Worm (Caenorhabditis elegans) whole organism, L4 larva: Measurements from ENCODE around the gene C25E10.12.
A peak's percentile ranks its signal among the peaks of the same experiment; 100 is the strongest.

Experiments used
- D1046.2 ChIP-seq: fragments of 200-800 bp; sonication (Bioruptor generic); IDR thresholded peaks from 2 replicates; pipeline ENCODE4 v1.3.6; 2022; ENCODE audit warnings: missing genetic modification characterization, missing compliant biosample characterization
- F37D6.2 ChIP-seq: sonication (generic microtip); optimal IDR thresholded peaks from 2 replicates; lab custom pipeline; 2016; ENCODE audit warnings: mild to moderate bottlenecking, missing genetic modification characterization, missing compliant biosample characterization
- Y48G9A.11 ChIP-seq: fragments of 200-800 bp; sonication (Bioruptor generic); IDR thresholded peaks from 2 replicates; pipeline ENCODE4 v1.3.6; 2022; ENCODE audit warnings: missing genetic modification reagents, missing genetic modification characterization, missing compliant biosample characterization
- ceh-20 ChIP-seq: fragments of 200-800 bp; sonication (Bioruptor generic); IDR thresholded peaks from 2 replicates; pipeline ENCODE4 v1.3.6; 2022; ENCODE audit warnings: missing genetic modification reagents, missing genetic modification characterization, missing compliant biosample characterization
- ctbp-1 ChIP-seq: fragments of 200-800 bp; sonication (Bioruptor generic); IDR thresholded peaks from 2 replicates; pipeline ENCODE4 v1.3.6; 2022; ENCODE audit warnings: missing genetic modification reagents, missing genetic modification characterization, missing compliant biosample characterization
- daf-16 ChIP-seq, 3 experiments: sonication (generic microtip); optimal IDR thresholded peaks; 2 replicates each; lab custom pipeline; 2016 to 2017; ENCODE audit warnings: missing genetic modification characterization in 3 of 3, missing genetic modification reagents in 3 of 3, mild to moderate bottlenecking in 2 of 3, missing compliant biosample characterization in 2 of 3, missing biosample characterization in 1 of 3, moderate library complexity in 1 of 3
- daf-19 ChIP-seq: fragments of 200-800 bp; sonication (Bioruptor generic); conservative IDR thresholded peaks from 2 replicates; pipeline ENCODE4 v1.3.6; 2022; ENCODE audit warnings: missing genetic modification characterization, missing compliant biosample characterization
- daf-8 ChIP-seq: fragments of 200-800 bp; sonication (Bioruptor generic); IDR thresholded peaks from 2 replicates; pipeline ENCODE4 v1.3.6; 2022; ENCODE audit warnings: missing genetic modification characterization, missing compliant biosample characterization
- duxl-1 ChIP-seq: sonication (generic microtip); optimal IDR thresholded peaks from 2 replicates; lab custom pipeline; 2016; ENCODE audit warnings: mild to moderate bottlenecking, missing genetic modification characterization, moderate library complexity, missing compliant biosample characterization; ENCODE audit not compliant: poor library complexity
- dve-1 ChIP-seq: sonication (generic microtip); optimal IDR thresholded peaks from 2 replicates; lab custom pipeline; 2017; ENCODE audit warnings: antibody characterized with exemption, mild to moderate bottlenecking, missing genetic modification characterization, missing compliant biosample characterization; ENCODE audit not compliant: insufficient read depth
- egl-27 ChIP-seq: sonication (generic microtip); optimal IDR thresholded peaks from 3 replicates; lab custom pipeline; 2017; ENCODE audit warnings: missing biosample characterization, missing genetic modification reagents, missing genetic modification characterization
- lin-1 ChIP-seq: fragments of 200-800 bp; sonication (Bioruptor generic); IDR thresholded peaks from 2 replicates; pipeline ENCODE4 v1.3.6; 2022; ENCODE audit warnings: missing genetic modification reagents, missing genetic modification characterization, missing compliant biosample characterization
- lin-39 ChIP-seq: fragments of 150-350 bp; optimal IDR thresholded peaks from 2 replicates; lab custom pipeline; 2014; ENCODE audit warnings: missing biosample characterization, missing genetic modification reagents, missing genetic modification characterization
- mdl-1 ChIP-seq, 2 experiments: fragments of 150-350 bp in 1 of 2; sonication (generic microtip) in 1 of 2; optimal IDR thresholded peaks; 2 replicates each; lab custom pipeline; 2014 to 2017; ENCODE audit warnings: missing biosample characterization in 2 of 2, missing genetic modification characterization in 2 of 2
- nhr-111 ChIP-seq: fragments of 200-800 bp; sonication (Bioruptor generic); optimal IDR thresholded peaks from 2 replicates; lab custom pipeline; 2018; ENCODE audit warnings: mild to moderate bottlenecking, missing genetic modification characterization, missing compliant biosample characterization
- nhr-25 ChIP-seq: sonication (generic microtip); optimal IDR thresholded peaks from 2 replicates; lab custom pipeline; 2017; ENCODE audit warnings: missing genetic modification characterization, mild to moderate bottlenecking, missing compliant biosample characterization, antibody characterized with exemption, moderate library complexity, borderline replicate concordance; ENCODE audit not compliant: insufficient read depth
- nhr-76 ChIP-seq: fragments of 150-350 bp; optimal IDR thresholded peaks from 2 replicates; lab custom pipeline; 2014; ENCODE audit warnings: missing biosample characterization, missing genetic modification characterization
- rbr-2 ChIP-seq: sonication (generic microtip); optimal IDR thresholded peaks from 2 replicates; lab custom pipeline; 2016; ENCODE audit warnings: missing genotype, missing genetic modification characterization, missing compliant biosample characterization
- sdz-12 ChIP-seq: fragments of 200-800 bp; sonication (Bioruptor generic); optimal IDR thresholded peaks from 2 replicates; lab custom pipeline; 2018; ENCODE audit warnings: mild to moderate bottlenecking, missing genetic modification characterization, missing compliant biosample characterization
- spr-3 ChIP-seq: fragments of 200-800 bp; sonication (Bioruptor generic); optimal IDR thresholded peaks from 2 replicates; lab custom pipeline; 2018; ENCODE audit warnings: mild to moderate bottlenecking, missing genetic modification characterization, missing compliant biosample characterization
- tra-1 ChIP-seq: fragments of 200-800 bp; sonication (Bioruptor generic); IDR thresholded peaks from 2 replicates; pipeline ENCODE4 v1.3.6; 2022; ENCODE audit warnings: missing genetic modification reagents, missing genetic modification characterization, missing compliant biosample characterization
- unc-62 ChIP-seq, 3 experiments: fragments of 150-350 bp in 1 of 3; sonication (generic microtip); optimal IDR thresholded peaks in 2 of 3; peaks in 1 of 3; 1 replicate in 1 of 3; 2 replicates in 2 of 3; lab custom pipeline; 2014 to 2017; ENCODE audit warnings: missing biosample characterization in 3 of 3, missing genetic modification characterization in 3 of 3, missing genetic modification reagents in 3 of 3, missing genotype in 1 of 3
- zfp-3 ChIP-seq: fragments of 200-800 bp; sonication (Bioruptor generic); conservative IDR thresholded peaks from 2 replicates; pipeline ENCODE4 v1.3.6; 2022; ENCODE audit warnings: missing genetic modification reagents, missing genetic modification characterization, missing compliant biosample characterization
- ztf-7 ChIP-seq: fragments of 150-350 bp; optimal IDR thresholded peaks from 2 replicates; lab custom pipeline; 2014; ENCODE audit warnings: missing biosample characterization, missing genetic modification characterization

The C25E10.12 gene

ce11 chrV:9018871-9019270 is 43.4 kb downstream of the C25E10.12 start:
- no peak for TF ChIP-seq ztf-7 (tag; lab: Kevin White, UChicago)
- no peak for TF ChIP-seq tra-1
- no peak for TF ChIP-seq mdl-1 (tag; optimal IDR thresholded peaks at IDR 0.05; lab: Kevin White, UChicago)
- TF ChIP-seq unc-62 (GFP tag; optimal IDR thresholded peaks at IDR 0.05 in 1 of 2; lab: Kevin White, UChicago): peak in 1 of 2 experiments; percentile 97
- TF ChIP-seq unc-62 (tag; optimal IDR thresholded peaks at IDR 0.05; lab: Kevin White, UChicago): no peak
- no peak for TF ChIP-seq zfp-3 (GFP tag; lab: Robert Waterston, UW)

- TF ChIP-seq nhr-76 (no peak), lin-39 (tag; lab: Kevin White, UChicago) (no peak), D1046.2 (no peak)
These were observed 45.8 kb downstream of the C25E10.12 start, which contains the start of gene oac-40 for ce11 chrV:9016479-9016878. Gene oac-40 (plus strand): TSS chrV:9016779.

- TF ChIP-seq lin-1 (GFP tag; lab: Robert Waterston, UW) (no peak), nhr-25 (tag; lab: Kevin White, UChicago) (no peak), Y48G9A.11 (GFP tag; lab: Robert Waterston, UW) (no peak), daf-19 (GFP tag; lab: Robert Waterston, UW) (no peak), unc-62 (GFP tag; optimal IDR thresholded peaks at IDR 0.05 in 1 of 2; lab: Kevin White, UChicago) (no peak), unc-62 (tag; optimal IDR thresholded peaks at IDR 0.05; lab: Kevin White, UChicago) (no peak), ceh-20 (no peak), egl-27 (tag; lab: Kevin White, UChicago) (no peak), duxl-1 (no peak), dve-1 (tag; lab: Kevin White, UChicago) (no peak)
These were observed 46.7 kb downstream of the C25E10.12 start, which contains the start of gene srt-18 for ce11 chrV:9015540-9015939. Gene srt-18 (minus strand): TSS chrV:9015640.

- TF ChIP-seq F37D6.2 (tag; lab: Kevin White, UChicago): no peak
- TF ChIP-seq daf-16 (GFP tag; optimal IDR thresholded peaks at IDR 0.05; lab: Kevin White, UChicago): no peak
- TF ChIP-seq daf-16 (tag; optimal IDR thresholded peaks at IDR 0.05; lab: Kevin White, UChicago): no peak
- TF ChIP-seq egl-27 (tag; lab: Kevin White, UChicago): no peak
- no peak for TF ChIP-seq nhr-111 (GFP tag; lab: Kevin White, UChicago)
- no peak for TF ChIP-seq daf-19 (GFP tag; lab: Robert Waterston, UW)
- no peak for TF ChIP-seq ctbp-1 (GFP tag; lab: Robert Waterston, UW)
- no peak for TF ChIP-seq daf-8 (GFP tag; lab: Robert Waterston, UW)
- TF ChIP-seq rbr-2 (tag; lab: Kevin White, UChicago): no peak
- TF ChIP-seq nhr-25 (tag; lab: Kevin White, UChicago): no peak
- no peak for TF ChIP-seq sdz-12 (GFP tag; lab: Kevin White, UChicago)
- TF ChIP-seq spr-3 (GFP tag; lab: Kevin White, UChicago): no peak
These were observed 48.5 kb downstream of the C25E10.12 start, which contains the start of gene srh-201 for ce11 chrV:9013765-9014164. Gene srh-201 (minus strand): TSS chrV:9013865.
